Fruit fly (Drosophila melanogaster) Kc167 (cell line): ENCODE results near the gene CG44142.

ENCODE experiments used
- Sin3A ChIP-seq: fragments of >200 bp; optimal IDR thresholded peaks from 2 replicates; lab custom pipeline; 2018; ENCODE audit warnings: missing external identifiers
- h ChIP-seq: fragments of >200 bp; optimal IDR thresholded peaks from 3 replicates; lab custom pipeline; 2018; ENCODE audit warnings: missing external identifiers
- insv ChIP-seq: fragments of >200 bp; optimal IDR thresholded peaks from 3 replicates; lab custom pipeline; 2018; ENCODE audit warnings: missing external identifiers
- psq ChIP-seq: fragments of >200 bp; optimal IDR thresholded peaks from 2 replicates; lab custom pipeline; 2017; ENCODE audit warnings: missing external identifiers
- ttk ChIP-seq: sonication (Bioruptor generic); optimal IDR thresholded peaks from 2 replicates; lab custom pipeline; 2017; ENCODE audit warnings: missing external identifiers

- TF ChIP-seq h (lab: Kevin White, UChicago) = no peak
- no peak for TF ChIP-seq insv
- no peak for TF ChIP-seq ttk
- TF ChIP-seq psq (lab: Kevin White, UChicago) = no peak
- no peak for TF ChIP-seq Sin3A
Observed at dm6 chr3R:13303126-13303525, 9.9 kb downstream of the CG44142 start, which contains the start of gene CG43208.
